Worm (Caenorhabditis elegans) whole organism, young adult: Measurements from ENCODE around the gene ubxn-4.
A peak's percentile ranks its signal among the peaks of the same experiment; 100 is the strongest.

Experiments used
- B0019.2 ChIP-seq: fragments of 200-800 bp; sonication (Bioruptor generic); conservative IDR thresholded peaks from 2 replicates; pipeline ENCODE4 v1.3.6; 2022; ENCODE audit warnings: missing genetic modification reagents, missing genetic modification characterization, missing compliant biosample characterization
- B0336.3 ChIP-seq: fragments of 200-800 bp; sonication (Bioruptor generic); IDR thresholded peaks from 2 replicates; pipeline ENCODE4 v1.3.6; 2022; ENCODE audit warnings: missing genetic modification characterization, missing compliant biosample characterization
- D2030.7 ChIP-seq: fragments of 200-800 bp; sonication (Bioruptor generic); IDR thresholded peaks from 2 replicates; pipeline ENCODE4 v1.3.6; 2022; ENCODE audit warnings: missing genetic modification reagents, missing genetic modification characterization, missing compliant biosample characterization
- F23B12.7 ChIP-seq: sonication (generic microtip); optimal IDR thresholded peaks from 2 replicates; lab custom pipeline; 2017; ENCODE audit warnings: missing genetic modification characterization, mild to moderate bottlenecking, missing compliant biosample characterization, antibody characterized with exemption, moderate library complexity; ENCODE audit not compliant: insufficient read depth
- F33H1.4 ChIP-seq: fragments of 200-800 bp; sonication (Bioruptor generic); IDR thresholded peaks from 2 replicates; pipeline ENCODE4 v1.3.6; 2022; ENCODE audit warnings: missing genetic modification reagents, missing genetic modification characterization, missing compliant biosample characterization
- F52B5.7 ChIP-seq: sonication (generic microtip); optimal IDR thresholded peaks from 2 replicates; lab custom pipeline; 2016; ENCODE audit warnings: mild to moderate bottlenecking, missing genetic modification characterization, missing compliant biosample characterization
- F55B11.4 ChIP-seq: sonication (generic microtip); optimal IDR thresholded peaks from 2 replicates; lab custom pipeline; 2016; ENCODE audit warnings: missing compliant biosample characterization, missing genetic modification characterization, borderline replicate concordance; ENCODE audit not compliant: insufficient read depth
- K11D2.4 ChIP-seq: fragments of 200-800 bp; sonication (Bioruptor generic); IDR thresholded peaks from 2 replicates; pipeline ENCODE4 v1.3.6; 2022; ENCODE audit warnings: missing genetic modification reagents, missing genetic modification characterization, missing compliant biosample characterization
- Y53G8AR.9 ChIP-seq: fragments of 200-800 bp; sonication (Bioruptor generic); conservative IDR thresholded peaks from 2 replicates; pipeline ENCODE4 v1.3.6; 2022; ENCODE audit warnings: missing genetic modification reagents, missing genetic modification characterization, missing compliant biosample characterization
- Y56A3A.18 ChIP-seq: fragments of 200-800 bp; sonication (Bioruptor generic); IDR thresholded peaks from 2 replicates; pipeline ENCODE4 v1.3.6; 2022; ENCODE audit warnings: missing genetic modification reagents, missing genetic modification characterization, missing compliant biosample characterization
- ama-1 ChIP-seq, 3 experiments: fragments of 150-350 bp in 1 of 3; sonication (generic microtip) in 2 of 3; optimal IDR thresholded peaks; 2 replicates each; lab custom pipeline; 2014 to 2018; ENCODE audit warnings: missing biosample characterization in 2 of 3, missing genetic modification characterization in 2 of 3, missing genetic modification reagents in 2 of 3
- attf-3 ChIP-seq: fragments of 200-800 bp; sonication (Bioruptor generic); conservative IDR thresholded peaks from 2 replicates; pipeline ENCODE4 v1.3.6; 2022; ENCODE audit warnings: missing genetic modification reagents, missing genetic modification characterization, missing compliant biosample characterization
- ccch-3 ChIP-seq: fragments of 200-800 bp; sonication (Bioruptor generic); optimal IDR thresholded peaks from 2 replicates; lab custom pipeline; 2018; ENCODE audit warnings: mild to moderate bottlenecking, missing genetic modification characterization, missing compliant biosample characterization
- cebp-1 ChIP-seq, 2 experiments: fragments of 200-800 bp in 1 of 2; sonication (Bioruptor generic) in 1 of 2; sonication (generic microtip) in 1 of 2; IDR thresholded peaks in 1 of 2; optimal IDR thresholded peaks in 1 of 2; 2 replicates each; pipeline versions ENCODE4 v1.3.6 to Lab custom; 2017 to 2022; ENCODE audit warnings: missing compliant biosample characterization in 2 of 2, missing genetic modification characterization in 2 of 2, mild to moderate bottlenecking in 1 of 2, missing genetic modification reagents in 1 of 2, moderate library complexity in 1 of 2
- fkh-3 ChIP-seq: sonication (generic microtip); optimal IDR thresholded peaks from 2 replicates; lab custom pipeline; 2016; ENCODE audit warnings: mild to moderate bottlenecking, missing genetic modification characterization, missing compliant biosample characterization
- hlh-12 ChIP-seq: sonication (generic microtip); optimal IDR thresholded peaks from 2 replicates; lab custom pipeline; 2016; ENCODE audit warnings: missing genetic modification characterization, missing compliant biosample characterization
- hlh-26 ChIP-seq: fragments of 200-800 bp; sonication (Bioruptor generic); conservative IDR thresholded peaks from 2 replicates; pipeline ENCODE4 v1.3.6; 2022; ENCODE audit warnings: missing genetic modification reagents, missing genetic modification characterization, missing compliant biosample characterization
- hmg-1.2 ChIP-seq: fragments of 200-800 bp; sonication (Bioruptor generic); IDR thresholded peaks from 2 replicates; pipeline ENCODE4 v1.3.6; 2022; ENCODE audit warnings: missing genetic modification reagents, missing genetic modification characterization, missing compliant biosample characterization
- hsf-1 ChIP-seq: fragments of 200-800 bp; sonication (Bioruptor generic); IDR thresholded peaks from 2 replicates; pipeline ENCODE4 v1.3.6; 2022; ENCODE audit warnings: missing genetic modification reagents, missing genetic modification characterization, missing compliant biosample characterization
- lin-35 ChIP-seq, 3 experiments: fragments of 150-350 bp in 2 of 3; sonication (generic microtip) in 1 of 3; optimal IDR thresholded peaks; 2 replicates each; lab custom pipeline; 2014 to 2018; ENCODE audit warnings: missing biosample characterization in 3 of 3, missing genetic modification characterization in 3 of 3, missing genetic modification reagents in 3 of 3
- lin-40 ChIP-seq: sonication (generic microtip); optimal IDR thresholded peaks from 2 replicates; lab custom pipeline; 2016; ENCODE audit warnings: missing genetic modification characterization, mild to moderate bottlenecking, missing compliant biosample characterization, missing genotype, missing genetic modification reagents
- madf-10 ChIP-seq: sonication (generic microtip); optimal IDR thresholded peaks from 2 replicates; lab custom pipeline; 2016; ENCODE audit warnings: mild to moderate bottlenecking, missing genetic modification characterization, missing compliant biosample characterization
- madf-6 ChIP-seq: fragments of 200-800 bp; sonication (Bioruptor generic); IDR thresholded peaks from 2 replicates; pipeline ENCODE4 v1.3.6; 2022; ENCODE audit warnings: missing genetic modification reagents, missing genetic modification characterization, missing compliant biosample characterization
- madf-8 ChIP-seq: fragments of 200-800 bp; sonication (Bioruptor generic); conservative IDR thresholded peaks from 2 replicates; pipeline ENCODE4 v1.3.6; 2022; ENCODE audit warnings: missing genetic modification reagents, missing genetic modification characterization, missing compliant biosample characterization
- nfya-2 ChIP-seq: fragments of 200-800 bp; sonication (Bioruptor generic); IDR thresholded peaks from 2 replicates; pipeline ENCODE4 v1.3.6; 2022; ENCODE audit warnings: missing genetic modification reagents, missing genetic modification characterization, missing compliant biosample characterization
- nhr-27 ChIP-seq: fragments of 200-800 bp; sonication (Bioruptor generic); optimal IDR thresholded peaks from 2 replicates; lab custom pipeline; 2018; ENCODE audit warnings: mild to moderate bottlenecking, missing genetic modification characterization, moderate library complexity, missing compliant biosample characterization
- snpc-4 ChIP-seq, 5 experiments: fragments of 150-350 bp in 1 of 5; sonication (generic microtip) in 4 of 5; optimal IDR thresholded peaks; 2 replicates each; lab custom pipeline; 2014 to 2018; ENCODE audit warnings: missing genetic modification characterization in 5 of 5, missing biosample characterization in 3 of 5, antibody characterized with exemption in 2 of 5, mild to moderate bottlenecking in 2 of 5, missing compliant biosample characterization in 2 of 5, missing genotype in 2 of 5, moderate library complexity in 2 of 5, missing genetic modification reagents in 1 of 5
- tbx-9 ChIP-seq: sonication (generic microtip); optimal IDR thresholded peaks from 2 replicates; lab custom pipeline; 2016; ENCODE audit warnings: borderline replicate concordance, missing genetic modification characterization, inconsistent platforms, missing compliant biosample characterization
- unc-130 ChIP-seq: sonication (generic microtip); optimal IDR thresholded peaks from 2 replicates; lab custom pipeline; 2016; ENCODE audit warnings: missing genetic modification reagents, missing genetic modification characterization, missing compliant biosample characterization
- zfh-2 ChIP-seq: fragments of 200-800 bp; sonication (Bioruptor generic); conservative IDR thresholded peaks from 2 replicates; pipeline ENCODE4 v1.3.6; 2022; ENCODE audit warnings: missing genetic modification reagents, missing genetic modification characterization, missing compliant biosample characterization
- ztf-18 ChIP-seq: sonication (generic microtip); optimal IDR thresholded peaks from 2 replicates; lab custom pipeline; 2016; ENCODE audit warnings: missing genotype, mild to moderate bottlenecking, missing genetic modification characterization, missing compliant biosample characterization
- ztf-3 ChIP-seq: fragments of 200-800 bp; sonication (Bioruptor generic); optimal IDR thresholded peaks from 2 replicates; lab custom pipeline; 2018; ENCODE audit warnings: mild to moderate bottlenecking, missing genetic modification characterization, missing compliant biosample characterization

ubxn-4 gene

ce11 chrIII:8389539-8389938 is 15.8 kb downstream of the ubxn-4 start, which contains the start of gene ZK353.4:
Gene ZK353.4 (minus strand): TSS chrIII:8389639.
- TF ChIP-seq ccch-3 (GFP tag; lab: Kevin White, UChicago) = no peak
- no peak for TF ChIP-seq nhr-27 (tag; lab: Kevin White, UChicago)
- TF ChIP-seq B0019.2 (GFP tag; lab: Robert Waterston, UW) = no peak
- TF ChIP-seq Y56A3A.18 (GFP tag; lab: Robert Waterston, UW) = no peak
- no peak for TF ChIP-seq cebp-1 (GFP tag; IDR thresholded peaks at IDR 0.05; lab: Robert Waterston, UW)
- TF ChIP-seq cebp-1 (tag; optimal IDR thresholded peaks at IDR 0.05; lab: Kevin White, UChicago) = no peak
- no peak for TF ChIP-seq attf-3 (GFP tag; lab: Robert Waterston, UW)
- no peak for TF ChIP-seq F23B12.7
- no peak for TF ChIP-seq lin-35 (GFP tag; optimal IDR thresholded peaks at IDR 0.05; lab: Kevin White, UChicago)
- no peak for TF ChIP-seq ztf-18
- no peak for TF ChIP-seq B0336.3 (GFP tag; lab: Robert Waterston, UW)
- TF ChIP-seq F55B11.4 (tag; lab: Kevin White, UChicago) = no peak
- no peak for TF ChIP-seq unc-130
- TF ChIP-seq lin-40 (tag; lab: Kevin White, UChicago) = no peak
- TF ChIP-seq zfh-2 (GFP tag; lab: Robert Waterston, UW) = no peak
- no peak for TF ChIP-seq ztf-3
- TF ChIP-seq snpc-4 (GFP tag; optimal IDR thresholded peaks at IDR 0.05; lab: Kevin White, UChicago) = no peak
- TF ChIP-seq snpc-4 (tag; optimal IDR thresholded peaks at IDR 0.05; lab: Kevin White, UChicago) = no peak

- 0 out of 2 replicates have a peak, but pooled peaks have one; percentile 16 for TF ChIP-seq Y53G8AR.9 (GFP tag; lab: Robert Waterston, UW)
- peak; percentile 27; the same call in 1 of the 2 replicates for TF ChIP-seq madf-6 (GFP tag; lab: Robert Waterston, UW)
- TF ChIP-seq F55B11.4 (tag; lab: Kevin White, UChicago) = no peak
Observed at ce11 chrIII:8380645-8381044, 24.7 kb downstream of the ubxn-4 start, which contains the start of gene R05D3.12. Gene R05D3.12 (plus strand): TSS chrIII:8380945.

ce11 chrIII:8375000-8375399 is 30.4 kb downstream of the ubxn-4 start, which contains the start of gene met-2:
Gene met-2 (plus strand): TSS chrIII:8375300.
- TF ChIP-seq F33H1.4 (GFP tag; lab: Robert Waterston, UW) (no peak), fkh-3 (tag; lab: Kevin White, UChicago) (no peak), hlh-12 (tag; lab: Kevin White, UChicago) (no peak), madf-10 (tag; lab: Kevin White, UChicago) (no peak), hsf-1 (no peak), hlh-26 (GFP tag; lab: Robert Waterston, UW) (no peak), K11D2.4 (GFP tag; lab: Robert Waterston, UW) (no peak), ama-1 (optimal IDR thresholded peaks at IDR 0.05; lab: Kevin White, UChicago) (no peak), ama-1 (GFP tag; optimal IDR thresholded peaks at IDR 0.05; lab: Kevin White, UChicago) (peak in 1 of 2 experiments; percentile 38), hmg-1.2 (GFP tag; lab: Robert Waterston, UW) (peak; percentile 16; the same call in 1 of the 2 replicates), D2030.7 (GFP tag; lab: Robert Waterston, UW) (no peak), madf-8 (GFP tag; lab: Robert Waterston, UW) (no peak), nhr-27 (tag; lab: Kevin White, UChicago) (no peak), tbx-9 (no peak), F52B5.7 (no peak), nfya-2 (GFP tag; lab: Robert Waterston, UW) (no peak)
- TF ChIP-seq, all 124 proteins: peak for 2
